Fruit fly (Drosophila melanogaster) whole organism, embryonic: ENCODE measurements around the gene CG18081.

ENCODE experiments used
- Awh ChIP-seq: fragments of 200-800 bp; sonication (Bioruptor generic); IDR thresholded peaks from 2 replicates; pipeline ENCODE4, ENCODE4 v1.3.6; 2022; ENCODE audit warnings: missing biosample characterization, missing genetic modification characterization
- Bgb ChIP-seq: fragments of 200-800 bp; sonication (Bioruptor generic); IDR thresholded peaks from 2 replicates; pipeline ENCODE4 v1.3.6; 2022; ENCODE audit warnings: missing biosample characterization, missing genetic modification characterization; ENCODE audit not compliant: partially characterized antibody
- CG10274 ChIP-seq: fragments of 200-800 bp; sonication (Bioruptor generic); optimal IDR thresholded peaks from 3 replicates; lab custom pipeline; 2017; ENCODE audit warnings: missing biosample characterization, mild to moderate bottlenecking, missing genetic modification characterization
- CG12391 ChIP-seq: fragments of 200-800 bp; sonication (Bioruptor generic); optimal IDR thresholded peaks from 3 replicates; lab custom pipeline; 2018; ENCODE audit warnings: missing biosample characterization, mild to moderate bottlenecking, missing genetic modification characterization, moderate library complexity
- CG14050 ChIP-seq: fragments of 200-800 bp; sonication (Bioruptor generic); IDR thresholded peaks from 3 replicates; pipeline ENCODE4 v1.3.6; 2022; ENCODE audit warnings: missing biosample characterization, missing genetic modification characterization
- CG14965 ChIP-seq: fragments of 200-800 bp; sonication (Bioruptor generic); optimal IDR thresholded peaks from 2 replicates; lab custom pipeline; 2016; ENCODE audit warnings: missing biosample characterization, missing genetic modification characterization, borderline replicate concordance
- CG15479 ChIP-seq: fragments of 200-800 bp; sonication (Bioruptor generic); optimal IDR thresholded peaks from 3 replicates; lab custom pipeline; 2019; ENCODE audit warnings: missing biosample characterization, mild to moderate bottlenecking, missing genetic modification characterization, moderate library complexity
- CG17359 ChIP-seq: fragments of 200-800 bp; sonication (Bioruptor generic); optimal IDR thresholded peaks from 3 replicates; lab custom pipeline; 2018; ENCODE audit warnings: missing biosample characterization, mild to moderate bottlenecking, missing genetic modification characterization, moderate library complexity
- CG17568 ChIP-seq: fragments of 200-800 bp; sonication (Bioruptor generic); optimal IDR thresholded peaks from 2 replicates; lab custom pipeline; 2018; ENCODE audit warnings: missing biosample characterization, mild to moderate bottlenecking, missing genetic modification characterization, moderate library complexity
- CG17802 ChIP-seq: fragments of 200-800 bp; sonication (Bioruptor generic); optimal IDR thresholded peaks from 2 replicates; lab custom pipeline; 2018; ENCODE audit warnings: missing biosample characterization, mild to moderate bottlenecking, missing genetic modification characterization, moderate library complexity
- CG30020 ChIP-seq: fragments of 200-800 bp; optimal IDR thresholded peaks from 2 replicates; lab custom pipeline; 2019; ENCODE audit warnings: missing biosample characterization, mild to moderate bottlenecking, missing genetic modification characterization, moderate library complexity
- CG4360 ChIP-seq: fragments of 200-800 bp; sonication (Bioruptor generic); IDR thresholded peaks from 2 replicates; pipeline ENCODE4 v1.3.6; 2022; ENCODE audit warnings: missing biosample characterization, missing genetic modification characterization
- CG5180 ChIP-seq: fragments of 200-800 bp; sonication (Bioruptor generic); optimal IDR thresholded peaks from 3 replicates; lab custom pipeline; 2017; ENCODE audit warnings: missing biosample characterization, missing genetic modification characterization, mild to moderate bottlenecking, moderate library complexity, missing genetic modification reagents
- CG6254 ChIP-seq: fragments of 200-800 bp; sonication (Bioruptor generic); optimal IDR thresholded peaks from 3 replicates; lab custom pipeline; 2017; ENCODE audit warnings: mild to moderate bottlenecking, missing biosample characterization, missing genetic modification reagents, missing genetic modification characterization
- CG6813 ChIP-seq: fragments of 200-800 bp; sonication (Bioruptor generic); optimal IDR thresholded peaks from 2 replicates; lab custom pipeline; 2017; ENCODE audit warnings: missing biosample characterization, missing genetic modification characterization, mild to moderate bottlenecking, moderate library complexity, missing genetic modification reagents
- CG7357 ChIP-seq: fragments of 200-800 bp; sonication (Bioruptor generic); IDR thresholded peaks from 3 replicates; pipeline ENCODE4 v1.3.6; 2022; ENCODE audit warnings: missing biosample characterization, missing genetic modification characterization
- CG8089 ChIP-seq: fragments of 200-800 bp; sonication (Bioruptor generic); optimal IDR thresholded peaks from 3 replicates; lab custom pipeline; 2016; ENCODE audit warnings: missing biosample characterization, missing genetic modification characterization
- CG8290 ChIP-seq, 3 experiments: fragments of 200-800 bp; sonication (Bioruptor generic); optimal IDR thresholded peaks; 2 replicates each; lab custom pipeline; 2016 to 2019; ENCODE audit warnings: missing biosample characterization in 3 of 3, missing genetic modification characterization in 3 of 3, mild to moderate bottlenecking in 2 of 3, moderate library complexity in 1 of 3
- Chrac-16 ChIP-seq: fragments of 200-800 bp; sonication (Bioruptor generic); optimal IDR thresholded peaks from 3 replicates; lab custom pipeline; 2016; ENCODE audit warnings: missing biosample characterization, missing genetic modification characterization
- Dfd ChIP-seq, 2 experiments: fragments of >200 bp; optimal IDR thresholded peaks; 2 replicates each; lab custom pipeline; 2017; ENCODE audit warnings: missing biosample characterization in 2 of 2, missing genetic modification characterization in 2 of 2
- Dll ChIP-seq: fragments of 200-800 bp; sonication (Bioruptor generic); IDR thresholded peaks from 4 replicates; pipeline ENCODE4 v1.3.6; 2022; ENCODE audit warnings: missing biosample characterization, missing genetic modification characterization; ENCODE audit not compliant: partially characterized antibody
- Drgx ChIP-seq: fragments of 200-800 bp; sonication (Bioruptor generic); IDR thresholded peaks from 2 replicates; pipeline ENCODE4 v1.3.6; 2022; ENCODE audit warnings: missing biosample characterization, missing genetic modification characterization
- Ets97D ChIP-seq: fragments of 200-800 bp; sonication (Bioruptor generic); optimal IDR thresholded peaks from 3 replicates; lab custom pipeline; 2016; ENCODE audit warnings: missing biosample characterization, missing genetic modification characterization
- Fer3 ChIP-seq: fragments of 200-800 bp; sonication (Bioruptor generic); optimal IDR thresholded peaks from 2 replicates; lab custom pipeline; 2018; ENCODE audit warnings: missing biosample characterization, mild to moderate bottlenecking, missing genetic modification characterization, moderate library complexity
- NK7.1 ChIP-seq: fragments of 200-800 bp; sonication (Bioruptor generic); optimal IDR thresholded peaks from 3 replicates; lab custom pipeline; 2016; ENCODE audit warnings: missing biosample characterization, missing genetic modification characterization
- Nf-YC ChIP-seq: fragments of 200-800 bp; optimal IDR thresholded peaks from 3 replicates; lab custom pipeline; 2019; ENCODE audit warnings: missing biosample characterization, mild to moderate bottlenecking, missing genetic modification characterization, moderate library complexity
- Pdp1 ChIP-seq, 2 experiments: fragments of 200-800 bp; sonication (Bioruptor generic); optimal IDR thresholded peaks; 3 replicates each; lab custom pipeline; 2016; ENCODE audit warnings: missing biosample characterization in 2 of 2, missing genetic modification characterization in 2 of 2, mild to moderate bottlenecking in 1 of 2, moderate library complexity in 1 of 2
- Rx ChIP-seq: fragments of 200-800 bp; sonication (Bioruptor generic); IDR thresholded peaks from 2 replicates; pipeline ENCODE4 v1.3.6; 2022; ENCODE audit warnings: missing biosample characterization, missing genetic modification characterization
- Six4 ChIP-seq: fragments of 200-800 bp; sonication (Bioruptor generic); optimal IDR thresholded peaks from 2 replicates; lab custom pipeline; 2016; ENCODE audit warnings: missing biosample characterization, missing genetic modification characterization
- Sry-β ChIP-seq: fragments of 200-800 bp; sonication (Bioruptor generic); optimal IDR thresholded peaks from 2 replicates; lab custom pipeline; 2018; ENCODE audit warnings: missing biosample characterization, mild to moderate bottlenecking, missing genetic modification characterization, moderate library complexity
- Xbp1 ChIP-seq: fragments of 200-800 bp; sonication (Bioruptor generic); optimal IDR thresholded peaks from 3 replicates; lab custom pipeline; 2016; ENCODE audit warnings: missing biosample characterization, mild to moderate bottlenecking, missing genetic modification characterization
- az2 ChIP-seq: fragments of 200-800 bp; sonication (Bioruptor generic); optimal IDR thresholded peaks from 3 replicates; lab custom pipeline; 2016; ENCODE audit warnings: missing biosample characterization, missing genetic modification characterization
- bab2 ChIP-seq: fragments of 200-800 bp; sonication (Bioruptor generic); optimal IDR thresholded peaks from 2 replicates; lab custom pipeline; 2016; ENCODE audit warnings: missing biosample characterization, missing genetic modification characterization
- cad ChIP-seq: fragments of >200 bp; optimal IDR thresholded peaks from 2 replicates; lab custom pipeline; 2017; ENCODE audit warnings: missing biosample characterization, missing genetic modification characterization
- chm ChIP-seq: fragments of 200-800 bp; sonication (Bioruptor generic); IDR thresholded peaks from 2 replicates; pipeline ENCODE4 v1.3.6; 2022; ENCODE audit warnings: missing biosample characterization, missing genetic modification characterization
- dati ChIP-seq: fragments of 200-800 bp; sonication (Bioruptor generic); IDR thresholded peaks from 2 replicates; pipeline ENCODE4 v1.3.6; 2022; ENCODE audit warnings: missing biosample characterization, missing genetic modification characterization
- dimm ChIP-seq: fragments of 200-800 bp; sonication (Bioruptor generic); IDR thresholded peaks from 2 replicates; pipeline ENCODE4 v1.3.6; 2022; ENCODE audit warnings: missing biosample characterization, missing genetic modification characterization
- emc ChIP-seq: fragments of 200-800 bp; sonication (Bioruptor generic); optimal IDR thresholded peaks from 2 replicates; lab custom pipeline; 2016; ENCODE audit warnings: missing biosample characterization, missing genetic modification characterization
- esg ChIP-seq: fragments of 200-800 bp; sonication (Bioruptor generic); conservative IDR thresholded peaks from 2 replicates; pipeline ENCODE4 v1.3.6; 2022; ENCODE audit warnings: missing biosample characterization, missing genetic modification characterization
- fd96Cb ChIP-seq: fragments of 200-800 bp; sonication (Bioruptor generic); optimal IDR thresholded peaks from 2 replicates; lab custom pipeline; 2018; ENCODE audit warnings: missing biosample characterization, mild to moderate bottlenecking, missing genetic modification characterization, moderate library complexity
- gro ChIP-seq: fragments of 200-800 bp; sonication (Bioruptor generic); optimal IDR thresholded peaks from 2 replicates; lab custom pipeline; 2016; ENCODE audit warnings: missing biosample characterization, missing genetic modification characterization
- h ChIP-seq: fragments of >200 bp; optimal IDR thresholded peaks from 2 replicates; lab custom pipeline; 2017
- hb ChIP-seq: fragments of 200-800 bp; sonication (Bioruptor generic); IDR thresholded peaks from 3 replicates; pipeline ENCODE4 v1.3.6; 2022; ENCODE audit warnings: missing biosample characterization, missing genetic modification characterization; ENCODE audit not compliant: partially characterized antibody
- lov ChIP-seq, 2 experiments: fragments of 200-800 bp in 1 of 2; fragments of >200 bp in 1 of 2; sonication (Bioruptor generic) in 1 of 2; IDR thresholded peaks in 1 of 2; optimal IDR thresholded peaks in 1 of 2; 2 replicates in 1 of 2; 3 replicates in 1 of 2; pipeline versions ENCODE4 v1.3.6 to Lab custom; 2017 to 2022; ENCODE audit warnings: missing biosample characterization in 1 of 2, missing genetic modification characterization in 1 of 2
- nerfin-2 ChIP-seq: fragments of 200-800 bp; sonication (Bioruptor generic); IDR thresholded peaks from 2 replicates; pipeline ENCODE4 v1.3.6; 2022; ENCODE audit warnings: missing biosample characterization, missing genetic modification characterization; ENCODE audit not compliant: partially characterized antibody
- org-1 ChIP-seq: fragments of 200-800 bp; sonication (Bioruptor generic); optimal IDR thresholded peaks from 2 replicates; lab custom pipeline; 2017; ENCODE audit warnings: missing biosample characterization, missing genetic modification characterization
- peb ChIP-seq: fragments of 200-800 bp; sonication (Bioruptor generic); IDR thresholded peaks from 2 replicates; pipeline ENCODE4 v1.3.6; 2022; ENCODE audit warnings: missing biosample characterization, missing genetic modification characterization
- sisA ChIP-seq: fragments of 200-800 bp; sonication (Bioruptor generic); IDR thresholded peaks from 2 replicates; pipeline ENCODE4 v1.3.6; 2022; ENCODE audit warnings: missing biosample characterization, missing genetic modification characterization
- sr ChIP-seq: fragments of 200-800 bp; sonication (Bioruptor generic); IDR thresholded peaks from 3 replicates; pipeline ENCODE4 v1.3.6; 2022; ENCODE audit warnings: missing biosample characterization, missing genetic modification characterization
- tap ChIP-seq: fragments of 200-800 bp; optimal IDR thresholded peaks from 3 replicates; lab custom pipeline; 2019; ENCODE audit warnings: missing biosample characterization, mild to moderate bottlenecking, missing genetic modification characterization, moderate library complexity

Gene CG18081

DNA sequence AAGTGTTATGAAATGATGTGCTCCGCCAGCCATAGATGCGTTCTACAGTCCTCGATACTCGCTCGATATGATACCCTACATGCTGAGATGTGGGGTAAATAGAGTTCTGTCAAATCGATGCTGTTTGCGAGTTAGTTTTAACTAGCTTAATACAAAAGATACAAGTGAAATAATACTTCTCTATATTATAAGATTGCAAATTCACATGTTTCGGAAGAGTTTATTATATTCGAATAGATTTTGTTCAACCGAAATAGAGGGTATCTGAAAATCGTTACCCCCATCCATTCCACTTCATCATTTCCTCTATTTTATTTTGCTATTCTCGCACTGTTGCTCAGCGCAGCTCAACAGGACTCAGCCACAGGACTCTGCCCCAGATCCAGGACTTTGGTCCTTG lies 40.9 kb downstream of the CG18081 start (continued):
- TF ChIP-seq Chrac-16 (GFP tag; lab: Kevin White, UChicago) (peak; percentile 36), tap (no peak), fd96Cb (tag; lab: Kevin White, UChicago) (peak; percentile 25), CG17359 (tag; lab: Kevin White, UChicago) (peak; percentile 52), Six4 (GFP tag; lab: Kevin White, UChicago) (peak; percentile 16), CG4360 (GFP tag; lab: Robert Waterston, UW) (no peak), esg (GFP tag; lab: Robert Waterston, UW) (peak; percentile 31; the same call in 1 of the 2 replicates), NK7.1 (GFP tag; lab: Kevin White, UChicago) (no peak), CG15479 (GFP tag; lab: Kevin White, UChicago) (no peak), CG8089 (GFP tag; lab: Kevin White, UChicago) (no peak), Awh (GFP tag; lab: Robert Waterston, UW) (no peak), CG17568 (GFP tag; lab: Kevin White, UChicago) (no peak), CG14965 (no peak), nerfin-2 (GFP tag; lab: Robert Waterston, UW) (no peak), sr (GFP tag; lab: Robert Waterston, UW) (no peak), CG5180 (GFP tag; lab: Kevin White, UChicago) (no peak), CG17802 (tag; lab: Kevin White, UChicago) (no peak), h (lab: Kevin White, UChicago) (no peak), CG10274 (GFP tag; lab: Kevin White, UChicago) (peak; percentile 0), CG7357 (GFP tag; lab: Robert Waterston, UW) (no peak), CG12391 (peak; percentile 56), Pdp1 (GFP tag; optimal IDR thresholded peaks at IDR 0.05; lab: Kevin White, UChicago) (no peak), cad (GFP tag; lab: Kevin White, UChicago) (no peak), Dfd (GFP tag; optimal IDR thresholded peaks at IDR 0.05; lab: Kevin White, UChicago) (no peak), CG6254 (GFP tag; lab: Kevin White, UChicago) (no peak), Nf-YC (tag; lab: Kevin White, UChicago) (no peak), Rx (GFP tag; lab: Robert Waterston, UW) (no peak), hb (GFP tag; lab: Robert Waterston, UW) (no peak), Sry-β (GFP tag; lab: Kevin White, UChicago) (no peak), CG30020 (no peak), bab2 (GFP tag; lab: Kevin White, UChicago) (peak; percentile 12), Dll (GFP tag; lab: Robert Waterston, UW) (no peak), CG6813 (GFP tag; lab: Kevin White, UChicago) (no peak), CG8290 (GFP tag; optimal IDR thresholded peaks at IDR 0.05; lab: Kevin White, UChicago) (no peak), CG8290 (tag; optimal IDR thresholded peaks at IDR 0.05; lab: Kevin White, UChicago) (peak in 1 of 2 experiments; percentile 26), sisA (GFP tag; lab: Robert Waterston, UW) (peak; percentile 44), Drgx (no peak), peb (GFP tag; lab: Robert Waterston, UW) (no peak), Bgb (no peak), CG14050 (GFP tag; lab: Robert Waterston, UW) (0 out of 3 replicates have a peak, but pooled peaks have one; percentile 9), Fer3 (tag; lab: Kevin White, UChicago) (no peak), az2 (GFP tag; lab: Kevin White, UChicago) (peak; percentile 36), dimm (no peak), lov (optimal IDR thresholded peaks at IDR 0.05; lab: Kevin White, UChicago) (no peak), lov (GFP tag; IDR thresholded peaks at IDR 0.05; lab: Robert Waterston, UW) (no peak), chm (peak; percentile 60; the same call in 1 of the 2 replicates), dati (GFP tag; lab: Robert Waterston, UW) (no peak), gro (GFP tag; lab: Kevin White, UChicago) (no peak), emc (GFP tag; lab: Kevin White, UChicago) (no peak), Xbp1 (GFP tag; lab: Kevin White, UChicago) (peak; percentile 51), Ets97D (GFP tag; lab: Kevin White, UChicago) (no peak), org-1 (GFP tag; lab: Kevin White, UChicago) (peak; percentile 14)
